Fruit fly (Drosophila melanogaster): ENCODE measurements around the gene smg.
A peak's percentile ranks its signal among the peaks of the same experiment; 100 is the strongest.

Gene smg

dm6 chr3L:9044896-9045295 lies 47.1 kb upstream of the smg start:
- TF ChIP-seq Dfd (GFP tag; optimal IDR thresholded peaks at IDR 0.05) (peak; percentile 93), CG9705 (GFP tag; optimal IDR thresholded peaks at IDR 0.05) (no peak)

dm6 chr3L:9043648-9044047 lies 45.9 kb upstream of the smg start:
- TF ChIP-seq pan (optimal IDR thresholded peaks at IDR 0.05), result no peak
- no peak for TF ChIP-seq Dif (GFP tag; optimal IDR thresholded peaks at IDR 0.05; ENCODE audit: partially characterized antibody)
- TF ChIP-seq fru (GFP tag; optimal IDR thresholded peaks at IDR 0.05), result no peak
- TF ChIP-seq rgr (GFP tag; optimal IDR thresholded peaks at IDR 0.05), result no peak
- no peak for TF ChIP-seq GATAd (GFP tag; optimal IDR thresholded peaks at IDR 0.05)
- no peak for TF ChIP-seq br (GFP tag; optimal IDR thresholded peaks at IDR 0.05)
- TF ChIP-seq psq (GFP tag; optimal IDR thresholded peaks at IDR 0.05), result no peak
- no peak for TF ChIP-seq woc (GFP tag; optimal IDR thresholded peaks at IDR 0.05)
- no peak for TF ChIP-seq Rel (GFP tag; optimal IDR thresholded peaks at IDR 0.05)
- TF ChIP-seq Rel (tag; optimal IDR thresholded peaks at IDR 0.05), result no peak
- TF ChIP-seq tai (GFP tag; optimal IDR thresholded peaks at IDR 0.05), result no peak
- TF ChIP-seq usp (GFP tag; optimal IDR thresholded peaks at IDR 0.05), result no peak
- no peak for TF ChIP-seq Hr83 (GFP tag; optimal IDR thresholded peaks at IDR 0.05; ENCODE audit: poor library complexity, severe bottlenecking)
- TF ChIP-seq CG9705 (GFP tag; optimal IDR thresholded peaks at IDR 0.05), result no peak
- no peak for TF ChIP-seq CrebA (GFP tag; optimal IDR thresholded peaks at IDR 0.05; ENCODE audit: borderline replicate concordance)
- no peak for TF ChIP-seq Abd-B (GFP tag; optimal IDR thresholded peaks at IDR 0.05)
- no peak for TF ChIP-seq Jra (GFP tag; optimal IDR thresholded peaks at IDR 0.05)
- TF ChIP-seq jim (GFP tag; optimal IDR thresholded peaks at IDR 0.05), result no peak
- no peak for TF ChIP-seq HLH106 (tag; optimal IDR thresholded peaks at IDR 0.05)
- TF ChIP-seq foxo (GFP tag; optimal IDR thresholded peaks at IDR 0.05), result no peak

dm6 chr3L:9042200-9042988 lies 44.6 kb upstream of the smg start:
- no peak for TF ChIP-seq brk (GFP tag; optimal IDR thresholded peaks at IDR 0.05)
- no peak for TF ChIP-seq N (GFP tag; optimal IDR thresholded peaks at IDR 0.05)

dm6 chr3L:9041042-9041477 lies 43.3 kb upstream of the smg start, which contains the start of gene Doc1:
TSS of gene Doc1 (plus strand) at chr3L:9041375.
- TF ChIP-seq Vsx2 (GFP tag; optimal IDR thresholded peaks at IDR 0.05; ENCODE audit: partially characterized antibody) (peak; percentile 73), Hr78 (GFP tag; optimal IDR thresholded peaks at IDR 0.05) (no peak), Dif (GFP tag; optimal IDR thresholded peaks at IDR 0.05; ENCODE audit: partially characterized antibody) (peak; percentile 20), Hr83 (GFP tag; optimal IDR thresholded peaks at IDR 0.05; ENCODE audit: poor library complexity, severe bottlenecking) (no peak), woc (GFP tag; optimal IDR thresholded peaks at IDR 0.05) (no peak), CrebA (GFP tag; optimal IDR thresholded peaks at IDR 0.05; ENCODE audit: borderline replicate concordance) (no peak)

- no peak for TF ChIP-seq Rel (GFP tag; optimal IDR thresholded peaks at IDR 0.05)
- TF ChIP-seq Rel (tag; optimal IDR thresholded peaks at IDR 0.05), result no peak
- no peak for TF ChIP-seq woc (GFP tag; optimal IDR thresholded peaks at IDR 0.05)
- TF ChIP-seq CG32264 (GFP tag; optimal IDR thresholded peaks at IDR 0.05), result no peak
- no peak for TF ChIP-seq jim (GFP tag; optimal IDR thresholded peaks at IDR 0.05)
Measured at dm6 chr3L:9039189-9039588, 41.4 kb upstream of the smg start.

dm6 chr3L:9037608-9038007 lies 39.8 kb upstream of the smg start:
- no peak for TF ChIP-seq lola (GFP tag; optimal IDR thresholded peaks at IDR 0.05)
- TF ChIP-seq Dfd (GFP tag; optimal IDR thresholded peaks at IDR 0.05), result no peak
- TF ChIP-seq CG32264 (GFP tag; optimal IDR thresholded peaks at IDR 0.05), result no peak
- no peak for TF ChIP-seq rgr (GFP tag; optimal IDR thresholded peaks at IDR 0.05)
- TF ChIP-seq Jra (GFP tag; optimal IDR thresholded peaks at IDR 0.05), result no peak
- no peak for TF ChIP-seq Hr83 (GFP tag; optimal IDR thresholded peaks at IDR 0.05; ENCODE audit: poor library complexity, severe bottlenecking)
- TF ChIP-seq Dif (GFP tag; optimal IDR thresholded peaks at IDR 0.05; ENCODE audit: partially characterized antibody), result no peak
- no peak for TF ChIP-seq brk (GFP tag; optimal IDR thresholded peaks at IDR 0.05)
- no peak for TF ChIP-seq usp (GFP tag; optimal IDR thresholded peaks at IDR 0.05)
- no peak for TF ChIP-seq sage (GFP tag; optimal IDR thresholded peaks at IDR 0.05)
- no peak for TF ChIP-seq Hnf4 (GFP tag; optimal IDR thresholded peaks at IDR 0.05)
- no peak for TF ChIP-seq dsf (GFP tag; optimal IDR thresholded peaks at IDR 0.05; ENCODE audit: borderline replicate concordance)
- no peak for TF ChIP-seq dl (GFP tag; optimal IDR thresholded peaks at IDR 0.05; ENCODE audit: insufficient read depth in 1 of 2, partially characterized antibody in 2 of 2)
- TF ChIP-seq br (GFP tag; optimal IDR thresholded peaks at IDR 0.05), result no peak
- TF ChIP-seq HLH106 (tag; optimal IDR thresholded peaks at IDR 0.05), result no peak
- TF ChIP-seq foxo (GFP tag; optimal IDR thresholded peaks at IDR 0.05), result no peak
- no peak for TF ChIP-seq Rel (GFP tag; optimal IDR thresholded peaks at IDR 0.05)
- no peak for TF ChIP-seq Rel (tag; optimal IDR thresholded peaks at IDR 0.05)
- no peak for TF ChIP-seq OdsH (GFP tag; optimal IDR thresholded peaks at IDR 0.05)
- TF ChIP-seq Sp1 (GFP tag; optimal IDR thresholded peaks at IDR 0.05), result no peak
